Fruit fly (Drosophila melanogaster) whole organism, embryonic: ENCODE results near the gene ACXC.

Experiments used
- CG10321 ChIP-seq: fragments of 200-800 bp; sonication (Bioruptor generic); IDR thresholded peaks from 2 replicates; pipeline ENCODE4 v1.3.6; 2022; ENCODE audit warnings: missing biosample characterization, missing genetic modification characterization
- CG13775 ChIP-seq: fragments of 200-800 bp; sonication (Bioruptor generic); optimal IDR thresholded peaks from 3 replicates; lab custom pipeline; 2017; ENCODE audit warnings: missing biosample characterization, mild to moderate bottlenecking, missing genetic modification characterization
- CG2120 ChIP-seq: fragments of 200-800 bp; sonication (Bioruptor generic); optimal IDR thresholded peaks from 3 replicates; lab custom pipeline; 2016; ENCODE audit warnings: missing biosample characterization, missing genetic modification characterization
- CG42726 ChIP-seq: fragments of 200-800 bp; sonication (Bioruptor generic); IDR thresholded peaks from 2 replicates; pipeline ENCODE4 v1.3.6; 2022; ENCODE audit warnings: missing biosample characterization, missing genetic modification characterization; ENCODE audit not compliant: partially characterized antibody
- CG8388 ChIP-seq: fragments of 200-800 bp; sonication (Bioruptor generic); optimal IDR thresholded peaks from 2 replicates; lab custom pipeline; 2019; ENCODE audit warnings: missing biosample characterization, mild to moderate bottlenecking, missing genetic modification characterization, moderate library complexity
- Dek ChIP-seq: fragments of 200-800 bp; sonication (Bioruptor generic); optimal IDR thresholded peaks from 3 replicates; lab custom pipeline; 2019; ENCODE audit warnings: missing biosample characterization, mild to moderate bottlenecking, missing genetic modification characterization, moderate library complexity
- NFAT ChIP-seq: fragments of 200-800 bp; sonication (Bioruptor generic); IDR thresholded peaks from 2 replicates; pipeline ENCODE4 v1.3.6; 2022; ENCODE audit warnings: missing biosample characterization, missing genetic modification characterization
- abd-A ChIP-seq: fragments of 200-800 bp; sonication (Bioruptor generic); optimal IDR thresholded peaks from 3 replicates; lab custom pipeline; 2019; ENCODE audit warnings: missing biosample characterization, mild to moderate bottlenecking, missing genetic modification characterization, moderate library complexity
- chn ChIP-seq: fragments of 200-800 bp; sonication (Bioruptor generic); optimal IDR thresholded peaks from 2 replicates; lab custom pipeline; 2016; ENCODE audit warnings: missing biosample characterization, missing genetic modification characterization
- fru ChIP-seq: fragments of >200 bp; optimal IDR thresholded peaks from 2 replicates; lab custom pipeline; 2017
- grn ChIP-seq: fragments of 200-800 bp; sonication (Bioruptor generic); optimal IDR thresholded peaks from 3 replicates; lab custom pipeline; 2017; ENCODE audit warnings: missing biosample characterization, missing genetic modification characterization
- twi ChIP-seq: fragments of 200-800 bp; optimal IDR thresholded peaks from 2 replicates; lab custom pipeline; 2019; ENCODE audit warnings: missing biosample characterization, mild to moderate bottlenecking, missing genetic modification characterization, moderate library complexity

DNA sequence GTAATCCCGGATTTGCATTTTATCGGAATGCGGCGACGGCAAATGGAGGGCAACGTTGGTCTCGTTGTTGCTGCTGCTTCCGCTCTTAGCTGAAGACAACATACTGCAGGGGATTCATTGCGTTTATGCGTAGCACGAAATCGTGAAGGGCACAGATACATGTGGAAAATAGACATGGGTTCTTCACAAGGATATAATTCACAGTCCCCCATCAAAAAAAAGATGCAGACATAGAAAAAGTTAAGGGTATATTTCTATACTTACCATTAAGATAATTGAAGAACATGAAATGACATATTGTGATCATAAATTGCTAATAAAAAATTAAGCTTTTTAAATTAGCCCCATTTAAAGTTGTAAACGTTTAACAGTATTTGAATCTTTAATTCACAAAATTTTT lies 20.7 kb upstream of the ACXC start:
- TF ChIP-seq CG13775 (GFP tag; lab: Kevin White, UChicago) (no peak), NFAT (GFP tag; lab: Robert Waterston, UW) (no peak), twi (tag; lab: Kevin White, UChicago) (no peak), CG10321 (GFP tag; lab: Robert Waterston, UW) (no peak), CG42726 (GFP tag; lab: Robert Waterston, UW) (no peak), CG8388 (GFP tag; lab: Kevin White, UChicago) (no peak), grn (GFP tag; lab: Kevin White, UChicago) (no peak), Dek (tag; lab: Kevin White, UChicago) (no peak), abd-A (no peak), CG2120 (GFP tag; lab: Kevin White, UChicago) (no peak), fru (lab: Kevin White, UChicago) (no peak), chn (GFP tag; lab: Kevin White, UChicago) (no peak)
